Worm (Caenorhabditis elegans): Measurements from ENCODE around the gene zgpa-1.
A peak's percentile ranks its signal among the peaks of the same experiment; 100 is the strongest.

The zgpa-1 gene

ce11 chrIV:7794709-7795108 lies 17.9 kb downstream of the zgpa-1 start, which contains the start of gene ntp-1:
Gene ntp-1, minus strand, starts transcription at chrIV:7794809.
- TF ChIP-seq aly-2 (tag; optimal IDR thresholded peaks at IDR 0.05) (no peak), egl-5 (tag; optimal IDR thresholded peaks at IDR 0.05) (no peak), fkh-2 (tag; optimal IDR thresholded peaks at IDR 0.05) (no peak), unc-62 (GFP tag; optimal IDR thresholded peaks at IDR 0.05) (no peak), lin-15B (tag; optimal IDR thresholded peaks at IDR 0.05) (no peak), nfya-1 (tag; optimal IDR thresholded peaks at IDR 0.05; ENCODE audit: insufficient read depth) (no peak)

ce11 chrIV:7791821-7792446 lies 20.7 kb downstream of the zgpa-1 start, which contains the start of gene C33H5.13:
Gene C33H5.13, minus strand, starts transcription at chrIV:7792263.
- TF ChIP-seq pha-4 (tag; optimal IDR thresholded peaks at IDR 0.05) (peak; percentile 49), pqm-1 (tag; optimal IDR thresholded peaks at IDR 0.05) (peak; percentile 73), ceh-82 (tag; optimal IDR thresholded peaks at IDR 0.05) (no peak), elt-2 (tag; optimal IDR thresholded peaks at IDR 0.05) (peak; percentile 79)

- TF ChIP-seq ceh-28 (tag; optimal IDR thresholded peaks at IDR 0.05): peak; percentile 40
- peak; percentile 64 for TF ChIP-seq nhr-43 (tag; optimal IDR thresholded peaks at IDR 0.05; ENCODE audit: poor library complexity, severe bottlenecking)
- TF ChIP-seq snpc-4 (tag; optimal IDR thresholded peaks at IDR 0.05): peak; percentile 82
- TF ChIP-seq tbx-2 (tag; optimal IDR thresholded peaks at IDR 0.05): no peak
- TF ChIP-seq pqm-1 (tag; optimal IDR thresholded peaks at IDR 0.05): peak; percentile 44
- TF ChIP-seq fos-1 (tag; optimal IDR thresholded peaks at IDR 0.05): no peak
- TF ChIP-seq ceh-9 (tag; optimal IDR thresholded peaks at IDR 0.05): no peak
- TF ChIP-seq lin-15B (tag; optimal IDR thresholded peaks at IDR 0.05): peak; percentile 97
- TF ChIP-seq eor-1 (tag; optimal IDR thresholded peaks at IDR 0.05): no peak
- TF ChIP-seq nhr-76 (tag; optimal IDR thresholded peaks at IDR 0.05): no peak
- TF ChIP-seq hmg-11 (tag; optimal IDR thresholded peaks at IDR 0.05): peak; percentile 66
- no peak for TF ChIP-seq fkh-2 (tag; optimal IDR thresholded peaks at IDR 0.05)
- TF ChIP-seq elt-1 (tag; optimal IDR thresholded peaks at IDR 0.05): peak; percentile 57
- peak; percentile 68 for TF ChIP-seq R02D3.7 (tag; optimal IDR thresholded peaks at IDR 0.05)
- TF ChIP-seq mml-1 (tag; optimal IDR thresholded peaks at IDR 0.05): no peak
- peak; percentile 9 for TF ChIP-seq egl-27 (tag; optimal IDR thresholded peaks at IDR 0.05)
- peak; percentile 97 for TF ChIP-seq pha-4 (tag; optimal IDR thresholded peaks at IDR 0.05)
- no peak for TF ChIP-seq fkh-10 (GFP tag; optimal IDR thresholded peaks at IDR 0.05)
- TF ChIP-seq nhr-11 (tag; optimal IDR thresholded peaks at IDR 0.05): peak; percentile 28
- peak; percentile 75 for TF ChIP-seq ama-1 (optimal IDR thresholded peaks at IDR 0.05)
- TF ChIP-seq lsy-12 (tag; optimal IDR thresholded peaks at IDR 0.05): peak; percentile 58
- no peak for TF ChIP-seq nhr-237 (tag; optimal IDR thresholded peaks at IDR 0.05)
- TF ChIP-seq unc-39 (tag; optimal IDR thresholded peaks at IDR 0.05): no peak
- peak; percentile 4 for TF ChIP-seq nhr-77 (tag; optimal IDR thresholded peaks at IDR 0.05)
- TF ChIP-seq ZK546.5 (tag; optimal IDR thresholded peaks at IDR 0.05): no peak
- peak; percentile 73 for TF ChIP-seq nhr-23 (tag; optimal IDR thresholded peaks at IDR 0.05)
- TF ChIP-seq nhr-67 (tag; optimal IDR thresholded peaks at IDR 0.05): no peak
- TF ChIP-seq lin-39 (tag; optimal IDR thresholded peaks at IDR 0.05): peak; percentile 98
- TF ChIP-seq nhr-25 (tag; optimal IDR thresholded peaks at IDR 0.05): peak; percentile 78
- peak; percentile 59 for TF ChIP-seq jun-1 (tag; optimal IDR thresholded peaks at IDR 0.05)
- TF ChIP-seq ceh-82 (tag; optimal IDR thresholded peaks at IDR 0.05): no peak
- TF ChIP-seq daf-12 (tag; optimal IDR thresholded peaks at IDR 0.05): no peak
- peak; percentile 98 for TF ChIP-seq nfya-1 (tag; optimal IDR thresholded peaks at IDR 0.05; ENCODE audit: insufficient read depth)
- no peak for TF ChIP-seq zag-1 (tag; optimal IDR thresholded peaks at IDR 0.05)
- peak; percentile 90 for TF ChIP-seq skn-1 (tag; optimal IDR thresholded peaks at IDR 0.05)
- no peak for TF ChIP-seq aly-2 (tag; optimal IDR thresholded peaks at IDR 0.05)
- TF ChIP-seq nhr-28 (tag; optimal IDR thresholded peaks at IDR 0.05): no peak
- TF ChIP-seq ztf-4 (tag; optimal IDR thresholded peaks at IDR 0.05): no peak
- TF ChIP-seq mdl-1 (tag; optimal IDR thresholded peaks at IDR 0.05): no peak
- TF ChIP-seq elt-2 (tag; optimal IDR thresholded peaks at IDR 0.05): peak; percentile 65
- no peak for TF ChIP-seq nhr-12 (tag; optimal IDR thresholded peaks at IDR 0.05)
- peak; percentile 96 for TF ChIP-seq egl-5 (tag; optimal IDR thresholded peaks at IDR 0.05)
- TF ChIP-seq unc-62 (GFP tag; optimal IDR thresholded peaks at IDR 0.05): peak; percentile 28
- TF ChIP-seq ceh-16 (tag; optimal IDR thresholded peaks at IDR 0.05): no peak
- no peak for TF ChIP-seq elt-3 (tag; optimal IDR thresholded peaks at IDR 0.05)
- TF ChIP-seq ztf-11 (tag; optimal IDR thresholded peaks at IDR 0.05): no peak
Observed at ce11 chrIV:7790801-7791588, 21.6 kb downstream of the zgpa-1 start, which contains the start of gene rsp-6. Gene rsp-6, minus strand, starts transcription at chrIV:7791229.

Measured in whole organism, L3 larva.